Fruit fly (Drosophila melanogaster): ENCODE data around the gene CG32277.
A peak's percentile ranks its signal among the peaks of the same experiment; 100 is the strongest.

The CG32277 gene

DNA sequence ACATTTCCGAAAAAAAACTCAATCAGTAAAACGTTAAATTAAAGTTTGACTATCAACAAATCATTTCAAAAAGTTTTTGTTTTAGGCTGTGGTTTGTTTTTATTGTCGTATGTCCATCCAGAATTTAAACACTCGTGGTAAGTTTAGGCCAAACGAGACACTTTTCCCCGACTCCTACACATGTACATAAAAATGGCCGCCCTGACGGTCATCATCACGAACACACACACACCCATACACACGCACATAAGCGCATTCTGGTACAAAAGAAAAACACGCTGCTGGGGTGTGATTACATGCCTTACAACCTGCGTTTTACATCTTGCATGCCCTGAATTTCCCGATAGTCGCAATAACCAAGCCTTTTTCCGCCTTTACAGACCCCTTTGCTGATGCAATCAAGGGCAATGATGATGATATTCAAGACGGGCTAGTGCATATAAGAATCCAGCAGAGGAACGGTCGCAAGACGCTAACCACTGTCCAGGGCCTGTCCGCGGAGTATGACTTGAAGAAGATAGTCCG is 18.2 kb upstream of the CG32277 start:
- TF ChIP-seq N (GFP tag; optimal IDR thresholded peaks at IDR 0.05) (no peak), lola (GFP tag; optimal IDR thresholded peaks at IDR 0.05) (no peak), jim (GFP tag; optimal IDR thresholded peaks at IDR 0.05) (no peak), Hr78 (GFP tag; optimal IDR thresholded peaks at IDR 0.05) (no peak), Rel (GFP tag; optimal IDR thresholded peaks at IDR 0.05) (no peak), Rel (tag; optimal IDR thresholded peaks at IDR 0.05) (no peak), tai (GFP tag; optimal IDR thresholded peaks at IDR 0.05) (no peak), sage (GFP tag; optimal IDR thresholded peaks at IDR 0.05) (no peak), Dfd (GFP tag; optimal IDR thresholded peaks at IDR 0.05) (no peak), Myc (optimal IDR thresholded peaks at IDR 0.05) (no peak), usp (GFP tag; optimal IDR thresholded peaks at IDR 0.05) (no peak), woc (GFP tag; optimal IDR thresholded peaks at IDR 0.05) (no peak), Jra (GFP tag; optimal IDR thresholded peaks at IDR 0.05) (no peak), Hr83 (GFP tag; optimal IDR thresholded peaks at IDR 0.05; ENCODE audit: poor library complexity, severe bottlenecking) (no peak), ey (GFP tag; optimal IDR thresholded peaks at IDR 0.05) (no peak)

DNA sequence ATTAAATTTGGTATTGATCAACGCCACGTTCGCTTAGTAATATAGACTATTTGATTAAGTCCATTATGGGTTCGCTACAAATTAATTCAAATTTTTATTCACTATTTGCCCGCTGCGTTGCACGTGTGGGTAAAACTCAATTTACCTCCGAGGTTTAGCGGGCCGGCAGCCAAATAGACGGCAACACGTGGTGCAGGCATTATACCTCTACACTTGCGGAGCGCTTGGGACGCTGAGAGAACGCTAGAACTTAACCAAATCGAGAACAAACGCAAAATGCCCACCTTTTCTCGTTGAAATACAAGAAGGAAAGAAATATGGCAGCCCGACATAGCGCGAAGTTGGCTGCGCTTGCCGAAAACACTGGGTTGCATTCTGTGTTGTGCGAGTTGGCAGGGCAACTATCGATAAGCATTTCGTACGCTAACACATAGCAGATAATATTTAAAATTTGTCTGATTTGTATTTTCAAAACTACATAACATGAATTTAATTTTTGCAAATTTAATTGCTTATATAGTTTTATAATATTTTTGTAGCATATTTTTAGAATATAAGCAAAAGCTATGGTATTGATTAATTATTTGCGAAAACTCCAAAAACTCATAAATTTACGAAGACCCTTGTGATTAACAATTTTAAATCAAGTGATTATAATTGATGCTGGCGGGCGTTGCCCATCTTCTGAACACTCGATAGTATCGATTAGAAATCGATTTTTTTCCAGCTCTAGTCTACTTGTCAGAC is 17.6 kb upstream of the CG32277 start, which contains the start of the genes RpL28 and eIF1:
Gene RpL28 (minus strand): TSS at position 318 of the 747 bp plus-strand sequence.
Gene eIF1 (plus strand): TSS at position 699 of the 747 bp plus-strand sequence.
- TF ChIP-seq Vsx2 (GFP tag; optimal IDR thresholded peaks at IDR 0.05; ENCODE audit: partially characterized antibody) = no peak
- peak; percentile 86 for TF ChIP-seq HLH106 (tag; optimal IDR thresholded peaks at IDR 0.05)
- TF ChIP-seq dmrt93B (GFP tag; optimal IDR thresholded peaks at IDR 0.05) = peak; percentile 96
- peak; percentile 89 for TF ChIP-seq h (GFP tag; optimal IDR thresholded peaks at IDR 0.05)
- peak; percentile 66 for TF ChIP-seq br (GFP tag; optimal IDR thresholded peaks at IDR 0.05)
- TF ChIP-seq Hr83 (GFP tag; optimal IDR thresholded peaks at IDR 0.05; ENCODE audit: poor library complexity, severe bottlenecking) = peak; percentile 99
- TF ChIP-seq Rel (GFP tag; optimal IDR thresholded peaks at IDR 0.05) = no peak
- TF ChIP-seq Rel (tag; optimal IDR thresholded peaks at IDR 0.05) = peak; percentile 59
- TF ChIP-seq lola (GFP tag; optimal IDR thresholded peaks at IDR 0.05) = no peak
- peak; percentile 85 for TF ChIP-seq Mio (GFP tag; optimal IDR thresholded peaks at IDR 0.05)
- TF ChIP-seq usp (GFP tag; optimal IDR thresholded peaks at IDR 0.05) = no peak
- no peak for TF ChIP-seq pan (optimal IDR thresholded peaks at IDR 0.05)
- TF ChIP-seq fru (GFP tag; optimal IDR thresholded peaks at IDR 0.05) = peak; percentile 55
- TF ChIP-seq Hnf4 (GFP tag; optimal IDR thresholded peaks at IDR 0.05) = peak; percentile 82
- no peak for TF ChIP-seq Dfd (GFP tag; optimal IDR thresholded peaks at IDR 0.05)
- peak; percentile 92 for TF ChIP-seq sv (GFP tag; optimal IDR thresholded peaks at IDR 0.05)
- TF ChIP-seq GATAd (GFP tag; optimal IDR thresholded peaks at IDR 0.05) = no peak
- TF ChIP-seq sage (GFP tag; optimal IDR thresholded peaks at IDR 0.05) = no peak
- TF ChIP-seq Sp1 (GFP tag; optimal IDR thresholded peaks at IDR 0.05) = peak; percentile 91
- peak; percentile 83 for TF ChIP-seq dsf (GFP tag; optimal IDR thresholded peaks at IDR 0.05; ENCODE audit: borderline replicate concordance)
- TF ChIP-seq Abd-B (GFP tag; optimal IDR thresholded peaks at IDR 0.05) = no peak
- peak in 1 of 2 experiments; percentile 90 for TF ChIP-seq foxo (GFP tag; optimal IDR thresholded peaks at IDR 0.05)
- TF ChIP-seq rgr (GFP tag; optimal IDR thresholded peaks at IDR 0.05) = peak; percentile 96
- peak; percentile 65 for TF ChIP-seq Myc (optimal IDR thresholded peaks at IDR 0.05)
- TF ChIP-seq CG9705 (GFP tag; optimal IDR thresholded peaks at IDR 0.05) = peak; percentile 92
- peak; percentile 66 for TF ChIP-seq ey (GFP tag; optimal IDR thresholded peaks at IDR 0.05)
- peak; percentile 65 for TF ChIP-seq CG32264 (GFP tag; optimal IDR thresholded peaks at IDR 0.05)
- TF ChIP-seq woc (GFP tag; optimal IDR thresholded peaks at IDR 0.05) = peak; percentile 45
- TF ChIP-seq OdsH (GFP tag; optimal IDR thresholded peaks at IDR 0.05) = peak; percentile 84
- TF ChIP-seq Jra (GFP tag; optimal IDR thresholded peaks at IDR 0.05) = peak; percentile 84
- TF ChIP-seq brk (GFP tag; optimal IDR thresholded peaks at IDR 0.05) = no peak
- TF ChIP-seq psq (GFP tag; optimal IDR thresholded peaks at IDR 0.05) = peak; percentile 75
- TF ChIP-seq dl (GFP tag; optimal IDR thresholded peaks at IDR 0.05; ENCODE audit: insufficient read depth in 1 of 2, partially characterized antibody in 2 of 2) = no peak
- peak; percentile 14 for TF ChIP-seq Dif (GFP tag; optimal IDR thresholded peaks at IDR 0.05; ENCODE audit: partially characterized antibody)

All from whole organism, wandering third instar larva.